Fruit fly (Drosophila melanogaster) whole organism, pupa: Measurements from ENCODE around the gene RecQ5.
A peak's percentile ranks its signal among the peaks of the same experiment; 100 is the strongest.

ENCODE experiments used
- CG13204 ChIP-seq: fragments of 200-800 bp; sonication (Bioruptor generic); optimal IDR thresholded peaks from 2 replicates; lab custom pipeline; 2018; ENCODE audit warnings: missing biosample characterization, mild to moderate bottlenecking, missing genetic modification characterization, moderate library complexity
- CG14655 ChIP-seq: fragments of 200-800 bp; sonication (Bioruptor generic); optimal IDR thresholded peaks from 3 replicates; lab custom pipeline; 2017; ENCODE audit warnings: mild to moderate bottlenecking, missing biosample characterization, missing genetic modification reagents, missing genetic modification characterization
- CG15710 ChIP-seq: fragments of 200-800 bp; sonication (Bioruptor generic); optimal IDR thresholded peaks from 2 replicates; lab custom pipeline; 2018; ENCODE audit warnings: missing biosample characterization, mild to moderate bottlenecking, missing genetic modification characterization, moderate library complexity
- CG34367 ChIP-seq: fragments of 200-800 bp; sonication (Bioruptor generic); optimal IDR thresholded peaks from 2 replicates; lab custom pipeline; 2018; ENCODE audit warnings: missing biosample characterization, mild to moderate bottlenecking, missing genetic modification characterization
- CG4496 ChIP-seq: fragments of 200-800 bp; sonication (Bioruptor generic); IDR thresholded peaks from 3 replicates; pipeline ENCODE4 v1.3.6; 2022; ENCODE audit warnings: missing biosample characterization, missing genetic modification characterization
- CG8159 ChIP-seq: fragments of 200-800 bp; sonication (Bioruptor generic); optimal IDR thresholded peaks from 3 replicates; lab custom pipeline; 2018; ENCODE audit warnings: missing biosample characterization, mild to moderate bottlenecking, missing genetic modification characterization, moderate library complexity
- Ets98B ChIP-seq: fragments of 200-800 bp; sonication (Bioruptor generic); IDR thresholded peaks from 2 replicates; pipeline ENCODE4 v1.3.6; 2022; ENCODE audit warnings: missing biosample characterization, missing genetic modification characterization
- Snoo ChIP-seq: fragments of 200-800 bp; sonication (Bioruptor generic); optimal IDR thresholded peaks from 3 replicates; lab custom pipeline; 2017; ENCODE audit warnings: missing biosample characterization, mild to moderate bottlenecking, missing genetic modification characterization, inconsistent platforms
- gl ChIP-seq: fragments of 200-800 bp; sonication (Bioruptor generic); optimal IDR thresholded peaks from 2 replicates; lab custom pipeline; 2018; ENCODE audit warnings: missing biosample characterization, mild to moderate bottlenecking, missing genetic modification characterization

- peak; percentile 92 for TF ChIP-seq CG14655 (GFP tag; lab: Kevin White, UChicago)
- TF ChIP-seq Ets98B: peak; percentile 89
- TF ChIP-seq Snoo: peak; percentile 91
- peak; percentile 89 for TF ChIP-seq CG4496
- peak; percentile 94 for TF ChIP-seq CG8159 (tag; lab: Kevin White, UChicago)
- TF ChIP-seq CG13204: peak; percentile 89
- TF ChIP-seq CG15710: peak; percentile 92
- TF ChIP-seq CG34367 (tag; lab: Kevin White, UChicago): peak; percentile 91
- peak; percentile 85 for TF ChIP-seq gl (tag; lab: Kevin White, UChicago)
These were observed 4.9 kb upstream of the RecQ5 start for dm6 chr3L:14636740-14637189.
